Fruit fly (Drosophila melanogaster) whole organism, pupa: Measurements from ENCODE around the gene CG31121.

Experiments used
- CG8301 ChIP-seq: fragments of 200-800 bp; sonication (Bioruptor generic); optimal IDR thresholded peaks from 2 replicates; lab custom pipeline; 2018; ENCODE audit warnings: missing biosample characterization, mild to moderate bottlenecking, missing genetic modification characterization
- EcR ChIP-seq: fragments of 200-800 bp; sonication (Bioruptor generic); optimal IDR thresholded peaks from 3 replicates; lab custom pipeline; 2019; ENCODE audit warnings: missing biosample characterization, missing genetic modification characterization, mild to moderate bottlenecking, moderate library complexity, missing genetic modification reagents
- rn ChIP-seq: fragments of 200-800 bp; sonication (Bioruptor generic); IDR thresholded peaks from 2 replicates; pipeline ENCODE4 v1.3.6; 2022; ENCODE audit warnings: missing biosample characterization, missing genetic modification characterization

DNA sequence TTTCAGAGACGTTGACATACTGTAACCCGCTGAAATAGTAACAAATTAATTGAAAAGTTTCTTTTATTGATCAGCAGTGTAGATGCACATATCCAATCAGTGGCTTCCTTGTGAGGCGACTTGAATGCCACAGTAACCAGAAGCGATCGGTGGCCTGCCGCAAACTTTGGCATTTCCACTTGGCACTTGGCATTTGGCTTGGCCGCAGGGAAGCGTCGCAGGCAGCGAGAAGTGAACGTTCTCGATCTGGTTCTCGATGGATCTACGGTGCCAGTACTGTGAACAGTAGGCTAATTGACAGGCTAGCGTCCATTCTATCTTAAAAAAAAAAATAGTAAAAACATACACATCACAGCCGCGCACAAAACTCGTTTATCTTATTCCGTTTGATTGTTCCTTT, 6.4 kb upstream of the CG31121 start, which contains the start of gene CG10845:
- TF ChIP-seq rn, result no peak
- no peak for TF ChIP-seq EcR (GFP tag; lab: Kevin White, UChicago)
- no peak for TF ChIP-seq CG8301
